Worm (Caenorhabditis elegans) whole organism, late embryonic: ENCODE results near the gene cdf-2.
A peak's percentile ranks its signal among the peaks of the same experiment; 100 is the strongest.

Experiments
- C08G9.2 ChIP-seq: sonication (generic microtip); optimal IDR thresholded peaks from 2 replicates; lab custom pipeline; 2016; ENCODE audit warnings: mild to moderate bottlenecking, missing genetic modification characterization, moderate library complexity, missing compliant biosample characterization
- C38D4.7 ChIP-seq: fragments of 200-800 bp; sonication (Bioruptor generic); optimal IDR thresholded peaks from 2 replicates; lab custom pipeline; 2018; ENCODE audit warnings: mild to moderate bottlenecking, missing genetic modification characterization, moderate library complexity, missing compliant biosample characterization
- K02D7.2 ChIP-seq: sonication (generic microtip); optimal IDR thresholded peaks from 2 replicates; lab custom pipeline; 2017; ENCODE audit warnings: mild to moderate bottlenecking, missing genetic modification characterization, missing compliant biosample characterization
- K09A11.1 ChIP-seq: sonication (generic microtip); optimal IDR thresholded peaks from 2 replicates; lab custom pipeline; 2017; ENCODE audit warnings: antibody characterized with exemption, mild to moderate bottlenecking, missing genetic modification characterization, missing compliant biosample characterization; ENCODE audit not compliant: insufficient read depth
- T23F11.4 ChIP-seq: fragments of 200-800 bp; sonication (Bioruptor generic); optimal IDR thresholded peaks from 2 replicates; lab custom pipeline; 2018; ENCODE audit warnings: mild to moderate bottlenecking, missing genetic modification characterization, missing compliant biosample characterization
- Y22D7AL.16 ChIP-seq: sonication (generic microtip); optimal IDR thresholded peaks from 2 replicates; lab custom pipeline; 2016; ENCODE audit warnings: missing genetic modification characterization, missing compliant biosample characterization
- ahr-1 ChIP-seq: sonication (generic microtip); optimal IDR thresholded peaks from 2 replicates; lab custom pipeline; 2016; ENCODE audit warnings: missing genetic modification characterization, missing compliant biosample characterization
- ceh-14 ChIP-seq: sonication (generic microtip); optimal IDR thresholded peaks from 2 replicates; lab custom pipeline; 2016; ENCODE audit warnings: missing genotype, missing genetic modification characterization, missing compliant biosample characterization
- ceh-24 ChIP-seq: sonication (generic microtip); optimal IDR thresholded peaks from 2 replicates; lab custom pipeline; 2016; ENCODE audit warnings: mild to moderate bottlenecking, missing genetic modification characterization, missing compliant biosample characterization
- ceh-34 ChIP-seq: sonication (generic microtip); optimal IDR thresholded peaks from 2 replicates; lab custom pipeline; 2016; ENCODE audit warnings: mild to moderate bottlenecking, missing genetic modification characterization, missing compliant biosample characterization
- ceh-6 ChIP-seq: fragments of 200-800 bp; sonication (Bioruptor generic); optimal IDR thresholded peaks from 2 replicates; lab custom pipeline; 2018; ENCODE audit warnings: mild to moderate bottlenecking, missing genetic modification characterization, missing compliant biosample characterization
- ceh-9 ChIP-seq: sonication (generic microtip); optimal IDR thresholded peaks from 2 replicates; lab custom pipeline; 2016; ENCODE audit warnings: mild to moderate bottlenecking, missing genetic modification characterization, inconsistent platforms, missing compliant biosample characterization
- che-1 ChIP-seq: sonication (generic microtip); optimal IDR thresholded peaks from 2 replicates; lab custom pipeline; 2016; ENCODE audit warnings: mild to moderate bottlenecking, missing genetic modification characterization, missing compliant biosample characterization
- dmd-4 ChIP-seq: sonication (generic microtip); optimal IDR thresholded peaks from 2 replicates; lab custom pipeline; 2016; ENCODE audit warnings: borderline replicate concordance, missing genetic modification characterization, missing compliant biosample characterization
- dve-1 ChIP-seq: sonication (generic microtip); optimal IDR thresholded peaks from 2 replicates; lab custom pipeline; 2017; ENCODE audit warnings: antibody characterized with exemption, mild to moderate bottlenecking, missing genetic modification characterization, missing compliant biosample characterization
- ets-4 ChIP-seq: sonication (generic microtip); optimal IDR thresholded peaks from 2 replicates; lab custom pipeline; 2016; ENCODE audit warnings: missing genetic modification characterization, missing compliant biosample characterization
- eyg-1 ChIP-seq: sonication (generic microtip); optimal IDR thresholded peaks from 2 replicates; lab custom pipeline; 2016; ENCODE audit warnings: missing genotype, missing genetic modification characterization, missing compliant biosample characterization
- fkh-6 ChIP-seq: sonication (generic microtip); optimal IDR thresholded peaks from 2 replicates; lab custom pipeline; 2016; ENCODE audit warnings: missing genetic modification characterization, missing compliant biosample characterization
- gmeb-2 ChIP-seq: sonication (generic microtip); optimal IDR thresholded peaks from 2 replicates; lab custom pipeline; 2016; ENCODE audit warnings: missing genetic modification characterization, inconsistent platforms, missing compliant biosample characterization
- hlh-13 ChIP-seq: fragments of 200-800 bp; sonication (Bioruptor generic); optimal IDR thresholded peaks from 2 replicates; lab custom pipeline; 2018; ENCODE audit warnings: mild to moderate bottlenecking, missing genetic modification characterization, missing compliant biosample characterization
- hlh-30 ChIP-seq: sonication (generic microtip); optimal IDR thresholded peaks from 2 replicates; lab custom pipeline; 2017; ENCODE audit warnings: antibody characterized with exemption, missing genetic modification characterization, missing compliant biosample characterization; ENCODE audit not compliant: insufficient read depth
- hlh-8 ChIP-seq: sonication (generic microtip); optimal IDR thresholded peaks from 2 replicates; lab custom pipeline; 2016; ENCODE audit warnings: missing genotype, missing genetic modification characterization, missing compliant biosample characterization
- lim-6 ChIP-seq: sonication (generic microtip); optimal IDR thresholded peaks from 2 replicates; lab custom pipeline; 2016; ENCODE audit warnings: missing genetic modification characterization, missing compliant biosample characterization
- lin-11 ChIP-seq: fragments of 200-800 bp; sonication (Bioruptor generic); optimal IDR thresholded peaks from 2 replicates; lab custom pipeline; 2018; ENCODE audit warnings: mild to moderate bottlenecking, missing genetic modification characterization, missing compliant biosample characterization
- madf-2 ChIP-seq: sonication (generic microtip); optimal IDR thresholded peaks from 2 replicates; lab custom pipeline; 2017; ENCODE audit warnings: missing genetic modification characterization, missing compliant biosample characterization
- mec-3 ChIP-seq: sonication (generic microtip); optimal IDR thresholded peaks from 2 replicates; lab custom pipeline; 2016; ENCODE audit warnings: borderline replicate concordance, missing genetic modification characterization, missing compliant biosample characterization
- nfya-1 ChIP-seq: sonication (generic microtip); optimal IDR thresholded peaks from 2 replicates; lab custom pipeline; 2017; ENCODE audit warnings: missing genetic modification characterization, mild to moderate bottlenecking, missing compliant biosample characterization, antibody characterized with exemption, moderate library complexity
- nhr-11 ChIP-seq: fragments of 150-350 bp; optimal IDR thresholded peaks from 2 replicates; lab custom pipeline; 2014; ENCODE audit warnings: missing biosample characterization, missing genetic modification characterization
- npax-4 ChIP-seq: sonication (generic microtip); optimal IDR thresholded peaks from 2 replicates; lab custom pipeline; 2016; ENCODE audit warnings: missing genetic modification characterization, missing compliant biosample characterization
- pag-3 ChIP-seq: sonication (generic microtip); optimal IDR thresholded peaks from 2 replicates; lab custom pipeline; 2016; ENCODE audit warnings: missing compliant biosample characterization, missing genetic modification characterization, borderline replicate concordance
- pat-9 ChIP-seq: fragments of 200-800 bp; sonication (Bioruptor generic); optimal IDR thresholded peaks from 2 replicates; lab custom pipeline; 2018; ENCODE audit warnings: mild to moderate bottlenecking, missing genetic modification characterization, moderate library complexity, missing compliant biosample characterization
- pax-1 ChIP-seq: fragments of 150-350 bp; optimal IDR thresholded peaks from 2 replicates; lab custom pipeline; 2014; ENCODE audit warnings: missing biosample characterization, missing genetic modification characterization
- pha-2 ChIP-seq: sonication (generic microtip); optimal IDR thresholded peaks from 2 replicates; lab custom pipeline; 2017; ENCODE audit warnings: mild to moderate bottlenecking, missing genetic modification characterization, missing compliant biosample characterization
- pha-4 ChIP-seq: fragments of 150-350 bp; optimal IDR thresholded peaks from 2 replicates; lab custom pipeline; 2018; ENCODE audit warnings: missing biosample characterization, missing genetic modification reagents, missing genetic modification characterization
- pqm-1 ChIP-seq: sonication (generic microtip); optimal IDR thresholded peaks from 2 replicates; lab custom pipeline; 2016; ENCODE audit warnings: missing genetic modification characterization, missing compliant biosample characterization
- ref-2 ChIP-seq: sonication (generic microtip); optimal IDR thresholded peaks from 2 replicates; lab custom pipeline; 2016; ENCODE audit warnings: missing genetic modification characterization, missing compliant biosample characterization
- rnt-1 ChIP-seq: sonication (generic microtip); optimal IDR thresholded peaks from 2 replicates; lab custom pipeline; 2016; ENCODE audit warnings: missing genetic modification characterization, missing compliant biosample characterization
- sdc-2 ChIP-seq: sonication (generic microtip); optimal IDR thresholded peaks from 2 replicates; lab custom pipeline; 2016; ENCODE audit warnings: missing genotype, missing genetic modification characterization, missing compliant biosample characterization
- sox-2 ChIP-seq: fragments of 200-800 bp; sonication (Bioruptor generic); IDR thresholded peaks from 2 replicates; pipeline ENCODE4 v1.3.6; 2022; ENCODE audit warnings: missing genetic modification reagents, missing genetic modification characterization, missing compliant biosample characterization
- sox-4 ChIP-seq: sonication (generic microtip); optimal IDR thresholded peaks from 2 replicates; lab custom pipeline; 2017; ENCODE audit warnings: mild to moderate bottlenecking, missing genetic modification characterization, inconsistent platforms, missing compliant biosample characterization
- syd-9 ChIP-seq: sonication (generic microtip); optimal IDR thresholded peaks from 2 replicates; lab custom pipeline; 2016; ENCODE audit warnings: mild to moderate bottlenecking, missing genetic modification characterization, moderate library complexity, missing compliant biosample characterization
- tbx-2 ChIP-seq: sonication (generic microtip); optimal IDR thresholded peaks from 2 replicates; lab custom pipeline; 2016; ENCODE audit warnings: missing genetic modification characterization, missing compliant biosample characterization
- tbx-7 ChIP-seq: sonication (generic microtip); optimal IDR thresholded peaks from 2 replicates; lab custom pipeline; 2016; ENCODE audit warnings: missing genotype, missing genetic modification characterization, missing compliant biosample characterization
- unc-3 ChIP-seq, 2 experiments: fragments of 200-800 bp in 1 of 2; sonication (Bioruptor generic) in 1 of 2; sonication (generic microtip) in 1 of 2; conservative IDR thresholded peaks in 1 of 2; optimal IDR thresholded peaks in 1 of 2; 2 replicates each; pipeline versions ENCODE4 v1.3.6 to Lab custom; 2016 to 2022; ENCODE audit warnings: missing compliant biosample characterization in 2 of 2, missing genetic modification characterization in 2 of 2, missing genetic modification reagents in 1 of 2
- unc-86 ChIP-seq: sonication (generic microtip); optimal IDR thresholded peaks from 2 replicates; lab custom pipeline; 2016; ENCODE audit warnings: missing genetic modification characterization, missing compliant biosample characterization

Gene cdf-2

DNA sequence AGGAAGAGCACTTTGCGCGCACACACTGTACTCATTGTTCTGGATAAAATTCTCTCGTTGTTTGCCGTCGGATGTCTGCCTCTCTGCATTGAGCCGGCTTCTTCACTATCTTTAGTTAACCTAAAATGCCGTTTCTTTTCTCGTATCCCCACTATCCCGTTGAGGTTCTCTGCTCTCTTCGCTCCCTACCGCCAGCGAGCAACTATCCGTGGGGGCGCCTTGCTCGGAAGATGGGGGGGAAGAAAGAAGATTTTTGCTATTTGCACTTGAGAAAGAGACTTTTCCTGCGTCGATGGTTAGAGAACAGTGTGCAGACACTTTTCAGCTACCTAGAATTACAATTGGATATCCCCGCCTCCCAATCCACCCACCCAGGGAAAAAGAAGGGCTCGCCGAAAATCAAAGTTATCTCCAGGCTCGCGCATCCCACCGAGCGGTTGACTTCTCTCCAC lies 969 bp upstream of the cdf-2 start, which contains the start of gene myo-2:
myo-2 (plus strand) TSS at position 402 of the 452 bp plus-strand sequence.
- TF ChIP-seq pat-9 (tag; lab: Kevin White, UChicago) (no peak), ceh-14 (tag; lab: Kevin White, UChicago) (no peak), tbx-2 (no peak), K09A11.1 (no peak), gmeb-2 (tag; lab: Kevin White, UChicago) (no peak), sox-2 (GFP tag; lab: Robert Waterston, UW) (no peak), lin-11 (tag; lab: Kevin White, UChicago) (no peak), rnt-1 (tag; lab: Kevin White, UChicago) (no peak), ahr-1 (tag; lab: Kevin White, UChicago) (no peak), ets-4 (tag; lab: Kevin White, UChicago) (no peak), che-1 (tag; lab: Kevin White, UChicago) (no peak), fkh-6 (tag; lab: Kevin White, UChicago) (no peak), hlh-30 (tag; lab: Kevin White, UChicago) (no peak)

DNA sequence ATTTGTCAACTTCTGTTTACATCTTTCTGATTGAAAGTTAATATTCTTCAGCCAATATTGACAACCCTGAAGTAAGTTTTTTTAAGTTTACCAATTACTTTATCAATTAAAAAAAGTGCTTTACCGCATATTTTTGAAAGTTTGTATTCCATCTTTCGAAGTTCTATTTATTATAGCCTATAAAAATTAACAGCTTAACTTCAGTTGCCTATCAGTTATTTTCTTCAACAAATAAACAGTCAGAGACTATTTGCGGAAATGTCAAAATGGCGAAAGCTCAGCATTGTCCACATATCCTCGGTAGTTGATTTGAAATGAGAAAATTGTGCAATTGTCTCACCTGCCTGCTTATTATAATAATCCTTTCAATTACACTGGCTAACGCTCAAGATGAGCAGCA lies 3.2 kb downstream of the cdf-2 start, which contains the start of gene T18D3.5:
T18D3.5 (plus strand) TSS at position 301 of the 400 bp plus-strand sequence.
- TF ChIP-seq hlh-30 (tag; lab: Kevin White, UChicago) (no peak), tbx-7 (tag; lab: Kevin White, UChicago) (no peak), syd-9 (no peak), Y22D7AL.16 (no peak), unc-86 (tag; lab: Kevin White, UChicago) (no peak), nhr-11 (tag; lab: Kevin White, UChicago) (no peak), sox-2 (GFP tag; lab: Robert Waterston, UW) (no peak), ceh-6 (no peak), ref-2 (tag; lab: Kevin White, UChicago) (no peak), hlh-13 (GFP tag; lab: Kevin White, UChicago) (no peak)
- TF ChIP-seq, all 69 proteins: peak for 0

DNA sequence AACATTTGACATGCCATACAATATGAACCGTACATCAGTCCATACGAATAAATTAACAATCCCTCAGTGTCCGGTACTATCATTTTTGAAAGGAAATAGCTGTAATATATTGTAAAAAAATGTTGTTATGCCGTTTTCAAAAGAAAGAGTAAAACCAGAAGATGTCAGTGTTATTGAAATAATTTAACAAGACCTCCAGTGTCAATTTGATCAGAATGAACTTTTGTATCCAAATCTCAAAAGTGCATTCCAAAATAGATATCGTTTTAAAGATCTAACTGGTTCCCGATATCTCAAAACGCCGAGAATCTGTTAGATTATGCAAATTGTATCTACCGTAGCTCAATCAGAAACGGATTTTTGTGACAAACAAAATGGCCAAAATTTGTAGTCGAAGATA lies 5.2 kb downstream of the cdf-2 start, which contains the start of gene odr-7:
odr-7 (minus strand) TSS at position 101 of the 400 bp plus-strand sequence.
- TF ChIP-seq pha-4 (tag; lab: Kevin White, UChicago) (no peak), lim-6 (tag; lab: Kevin White, UChicago) (no peak), lin-11 (tag; lab: Kevin White, UChicago) (no peak), npax-4 (no peak), nfya-1 (tag; lab: Kevin White, UChicago) (no peak), sdc-2 (no peak), unc-3 (GFP tag; conservative IDR thresholded peaks at IDR 0.05; lab: Robert Waterston, UW) (no peak), unc-3 (tag; optimal IDR thresholded peaks at IDR 0.05; lab: Kevin White, UChicago) (no peak), C08G9.2 (tag; lab: Kevin White, UChicago) (no peak), tbx-7 (tag; lab: Kevin White, UChicago) (no peak), pqm-1 (tag; lab: Kevin White, UChicago) (no peak), ceh-9 (tag; lab: Kevin White, UChicago) (no peak)

DNA sequence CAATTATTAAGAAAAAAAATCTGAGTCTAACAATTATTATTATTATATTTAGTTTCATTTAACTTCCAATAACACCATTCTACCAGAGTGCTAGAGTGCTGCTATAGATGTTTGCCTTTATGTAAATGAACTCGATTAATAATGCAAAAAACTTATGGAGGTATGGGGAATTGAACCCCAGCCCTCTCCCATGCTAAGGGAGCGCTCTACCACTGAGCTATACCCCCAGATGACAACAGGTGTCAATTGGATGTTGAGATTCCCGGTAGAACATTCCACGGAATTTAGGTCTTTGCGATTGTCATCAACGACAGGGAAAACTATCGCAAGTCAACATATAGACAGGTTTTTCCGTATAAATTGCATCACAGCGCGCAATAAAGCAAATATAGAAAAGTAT lies 8.7 kb downstream of the cdf-2 start:
- TF ChIP-seq nfya-1 (tag; lab: Kevin White, UChicago) (peak; percentile 53), gmeb-2 (tag; lab: Kevin White, UChicago) (peak; percentile 66), ahr-1 (tag; lab: Kevin White, UChicago) (no peak), dmd-4 (tag; lab: Kevin White, UChicago) (no peak), rnt-1 (tag; lab: Kevin White, UChicago) (no peak), pag-3 (tag; lab: Kevin White, UChicago) (no peak), dve-1 (tag; lab: Kevin White, UChicago) (peak; percentile 67), sox-2 (GFP tag; lab: Robert Waterston, UW) (no peak), eyg-1 (tag; lab: Kevin White, UChicago) (no peak), C38D4.7 (GFP tag; lab: Kevin White, UChicago) (peak; percentile 61), hlh-8 (tag; lab: Kevin White, UChicago) (no peak), pha-2 (peak; percentile 67), madf-2 (tag; lab: Kevin White, UChicago) (peak; percentile 78), pax-1 (tag; lab: Kevin White, UChicago) (no peak), T23F11.4 (peak; percentile 40), mec-3 (tag; lab: Kevin White, UChicago) (no peak), C08G9.2 (tag; lab: Kevin White, UChicago) (no peak), ceh-24 (no peak), sox-4 (peak; percentile 50), ceh-34 (tag; lab: Kevin White, UChicago) (peak; percentile 17), K02D7.2 (tag; lab: Kevin White, UChicago) (peak; percentile 53), unc-86 (tag; lab: Kevin White, UChicago) (peak; percentile 50), tbx-2 (peak; percentile 43)
